Worm (Caenorhabditis elegans) whole organism, L4 larva: ENCODE measurements around the gene F53A9.1.

Experiments used
- F26F4.8 ChIP-seq: fragments of 200-800 bp; sonication (Bioruptor generic); conservative IDR thresholded peaks from 2 replicates; pipeline ENCODE4 v1.3.6; 2022; ENCODE audit warnings: missing genetic modification characterization, missing compliant biosample characterization
- F44E2.7 ChIP-seq: fragments of 200-800 bp; sonication (Bioruptor generic); IDR thresholded peaks from 2 replicates; pipeline ENCODE4 v2.1.2; 2022; ENCODE audit warnings: missing genetic modification characterization, missing compliant biosample characterization
- ctbp-1 ChIP-seq: fragments of 200-800 bp; sonication (Bioruptor generic); IDR thresholded peaks from 2 replicates; pipeline ENCODE4 v1.3.6; 2022; ENCODE audit warnings: missing genetic modification reagents, missing genetic modification characterization, missing compliant biosample characterization
- lin-39 ChIP-seq: fragments of 150-350 bp; optimal IDR thresholded peaks from 2 replicates; lab custom pipeline; 2014; ENCODE audit warnings: missing biosample characterization, missing genetic modification reagents, missing genetic modification characterization
- ztf-11 ChIP-seq: fragments of 150-350 bp; optimal IDR thresholded peaks from 2 replicates; lab custom pipeline; 2014; ENCODE audit warnings: missing biosample characterization, missing genetic modification characterization

DNA sequence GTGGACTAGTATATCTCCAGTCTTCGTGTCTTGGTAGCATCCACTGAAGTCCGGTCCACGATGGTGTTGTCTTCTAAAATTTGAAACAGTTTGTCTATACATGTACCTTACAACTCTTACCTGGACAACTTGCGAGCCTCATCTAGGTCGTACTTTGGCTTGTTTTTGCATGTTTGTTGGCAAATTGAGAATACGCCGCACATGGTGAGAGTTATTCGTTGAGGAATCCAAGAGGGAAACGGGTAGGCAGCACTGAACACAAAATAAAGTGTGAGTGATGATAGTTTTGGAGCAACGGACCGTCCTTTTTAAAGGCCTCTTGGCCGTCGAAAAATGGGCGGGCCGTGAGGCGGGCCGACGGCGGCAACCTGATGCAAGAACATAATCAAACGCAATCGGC, 39.3 kb downstream of the F53A9.1 start, which contains the start of gene asns-2:
- TF ChIP-seq F44E2.7 (GFP tag; lab: Robert Waterston, UW) (no peak), lin-39 (tag; lab: Kevin White, UChicago) (no peak), ctbp-1 (GFP tag; lab: Robert Waterston, UW) (no peak), F26F4.8 (GFP tag; lab: Robert Waterston, UW) (no peak), ztf-11 (no peak)
